Worm (Caenorhabditis elegans) whole organism, L3 larva: Measurements from ENCODE around the gene cest-26.

ENCODE experiments used
- ceh-82 ChIP-seq: fragments of 150-350 bp; optimal IDR thresholded peaks from 2 replicates; lab custom pipeline; 2014; ENCODE audit warnings: missing biosample characterization, missing genetic modification characterization
- ceh-9 ChIP-seq: sonication (generic microtip); optimal IDR thresholded peaks from 2 replicates; lab custom pipeline; 2018; ENCODE audit warnings: missing biosample characterization, missing genetic modification characterization
- egl-27 ChIP-seq: sonication (generic microtip); optimal IDR thresholded peaks from 4 replicates; lab custom pipeline; 2017; ENCODE audit warnings: missing biosample characterization, missing genetic modification reagents, missing genetic modification characterization
- egl-5 ChIP-seq: fragments of 150-350 bp; optimal IDR thresholded peaks from 2 replicates; lab custom pipeline; 2017; ENCODE audit warnings: missing biosample characterization, missing genetic modification reagents, missing genetic modification characterization, inconsistent platforms
- hmg-11 ChIP-seq: sonication (generic microtip); optimal IDR thresholded peaks from 2 replicates; lab custom pipeline; 2016; ENCODE audit warnings: missing genetic modification characterization, missing compliant biosample characterization
- jun-1 ChIP-seq: fragments of 150-350 bp; optimal IDR thresholded peaks from 2 replicates; lab custom pipeline; 2014; ENCODE audit warnings: missing biosample characterization, missing genetic modification reagents, missing genetic modification characterization
- lin-39 ChIP-seq: fragments of 150-350 bp; optimal IDR thresholded peaks from 2 replicates; lab custom pipeline; 2018; ENCODE audit warnings: missing biosample characterization, missing genetic modification reagents, missing genetic modification characterization
- skn-1 ChIP-seq: fragments of 150-350 bp; optimal IDR thresholded peaks from 2 replicates; lab custom pipeline; 2014; ENCODE audit warnings: missing biosample characterization, missing genetic modification characterization

DNA sequence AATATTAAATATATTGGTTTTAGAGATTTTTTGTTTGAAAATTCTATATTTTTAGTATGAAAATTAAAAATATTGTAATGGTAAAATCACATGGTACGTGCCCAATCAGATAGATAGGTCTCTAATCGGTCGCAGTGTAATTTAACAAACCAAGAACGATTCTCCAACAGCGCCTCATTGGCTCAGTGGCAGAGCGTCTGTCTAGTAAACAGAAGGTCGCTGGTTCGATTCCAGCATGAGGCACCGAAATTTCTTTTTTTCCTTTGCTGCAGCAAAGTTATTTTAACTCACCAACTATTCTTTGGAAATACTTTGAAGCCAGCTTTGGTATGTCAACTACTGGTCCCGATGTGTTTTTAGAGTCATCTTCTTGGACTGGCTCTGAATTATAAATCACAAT, 7.4 kb upstream of the cest-26 start:
- TF ChIP-seq skn-1 (no peak), lin-39 (tag; lab: Kevin White, UChicago) (no peak), ceh-9 (no peak), ceh-82 (tag; lab: Kevin White, UChicago) (no peak), hmg-11 (tag; lab: Kevin White, UChicago) (peak; percentile 34), egl-5 (no peak), jun-1 (no peak), egl-27 (tag; lab: Kevin White, UChicago) (no peak)
